Worm (Caenorhabditis elegans): ENCODE data around the gene ZK930.6.
A peak's percentile ranks its signal among the peaks of the same experiment; 100 is the strongest.

ZK930.6 gene

ce11 chrII:11860623-11861079, 23.1 kb upstream of the ZK930.6 start, which contains the start of gene K12D12.5:
K12D12.5 (plus strand) TSS chrII:11861029.
- TF ChIP-seq pqm-1 (tag; optimal IDR thresholded peaks at IDR 0.05) (no peak), nhr-67 (tag; optimal IDR thresholded peaks at IDR 0.05) (no peak), snpc-4 (tag; optimal IDR thresholded peaks at IDR 0.05) (no peak), jun-1 (tag; optimal IDR thresholded peaks at IDR 0.05) (no peak), nhr-25 (tag; optimal IDR thresholded peaks at IDR 0.05) (no peak), unc-62 (GFP tag; optimal IDR thresholded peaks at IDR 0.05) (no peak)

ce11 chrII:11865644-11866043, 18.1 kb upstream of the ZK930.6 start, which contains the start of gene K12D12.4:
K12D12.4 (minus strand) TSS chrII:11865744.
- TF ChIP-seq ztf-4 (tag; optimal IDR thresholded peaks at IDR 0.05): no peak
- no peak for TF ChIP-seq hmg-11 (tag; optimal IDR thresholded peaks at IDR 0.05)
- TF ChIP-seq nhr-12 (tag; optimal IDR thresholded peaks at IDR 0.05): no peak
- TF ChIP-seq fos-1 (tag; optimal IDR thresholded peaks at IDR 0.05): no peak
- no peak for TF ChIP-seq ceh-16 (tag; optimal IDR thresholded peaks at IDR 0.05)
- TF ChIP-seq eor-1 (tag; optimal IDR thresholded peaks at IDR 0.05): no peak
- TF ChIP-seq fkh-2 (tag; optimal IDR thresholded peaks at IDR 0.05): no peak
- no peak for TF ChIP-seq lin-39 (tag; optimal IDR thresholded peaks at IDR 0.05)

- TF ChIP-seq nhr-77 (tag; optimal IDR thresholded peaks at IDR 0.05) (no peak), ZK546.5 (tag; optimal IDR thresholded peaks at IDR 0.05) (no peak), ztf-4 (tag; optimal IDR thresholded peaks at IDR 0.05) (no peak), ceh-9 (tag; optimal IDR thresholded peaks at IDR 0.05) (no peak), sea-2 (GFP tag; optimal IDR thresholded peaks at IDR 0.05) (no peak), egl-27 (tag; optimal IDR thresholded peaks at IDR 0.05) (no peak), ceh-28 (tag; optimal IDR thresholded peaks at IDR 0.05) (no peak), daf-12 (tag; optimal IDR thresholded peaks at IDR 0.05) (no peak), lsy-12 (tag; optimal IDR thresholded peaks at IDR 0.05) (no peak), zag-1 (tag; optimal IDR thresholded peaks at IDR 0.05) (no peak), nfya-1 (tag; optimal IDR thresholded peaks at IDR 0.05; ENCODE audit: insufficient read depth) (no peak)
Measured at ce11 chrII:11868234-11868633, 15.5 kb upstream of the ZK930.6 start, which contains the start of gene col-84. col-84 (plus strand) TSS chrII:11868534.

ce11 chrII:11868893-11869292, 14.9 kb upstream of the ZK930.6 start:
- TF ChIP-seq mdl-1 (tag; optimal IDR thresholded peaks at IDR 0.05) (no peak), nhr-77 (tag; optimal IDR thresholded peaks at IDR 0.05) (no peak), egl-5 (tag; optimal IDR thresholded peaks at IDR 0.05) (no peak), snpc-4 (tag; optimal IDR thresholded peaks at IDR 0.05) (no peak), ztf-4 (tag; optimal IDR thresholded peaks at IDR 0.05) (no peak), unc-62 (GFP tag; optimal IDR thresholded peaks at IDR 0.05) (no peak), elt-3 (tag; optimal IDR thresholded peaks at IDR 0.05) (no peak)

- TF ChIP-seq unc-62 (GFP tag; optimal IDR thresholded peaks at IDR 0.05): peak; percentile 62
- no peak for TF ChIP-seq zag-1 (tag; optimal IDR thresholded peaks at IDR 0.05)
- peak; percentile 97 for TF ChIP-seq lin-39 (tag; optimal IDR thresholded peaks at IDR 0.05)
- TF ChIP-seq eor-1 (tag; optimal IDR thresholded peaks at IDR 0.05): no peak
- TF ChIP-seq nhr-237 (tag; optimal IDR thresholded peaks at IDR 0.05): no peak
- peak; percentile 91 for TF ChIP-seq fkh-10 (GFP tag; optimal IDR thresholded peaks at IDR 0.05)
- no peak for TF ChIP-seq fos-1 (tag; optimal IDR thresholded peaks at IDR 0.05)
- TF ChIP-seq fkh-2 (tag; optimal IDR thresholded peaks at IDR 0.05): no peak
- TF ChIP-seq nhr-77 (tag; optimal IDR thresholded peaks at IDR 0.05): peak; percentile 75
- TF ChIP-seq nfya-1 (tag; optimal IDR thresholded peaks at IDR 0.05; ENCODE audit: insufficient read depth): peak; percentile 99
- TF ChIP-seq skn-1 (tag; optimal IDR thresholded peaks at IDR 0.05): peak; percentile 93
- TF ChIP-seq nhr-43 (tag; optimal IDR thresholded peaks at IDR 0.05; ENCODE audit: poor library complexity, severe bottlenecking): peak; percentile 84
- peak; percentile 98 for TF ChIP-seq pha-4 (tag; optimal IDR thresholded peaks at IDR 0.05)
- TF ChIP-seq elt-2 (tag; optimal IDR thresholded peaks at IDR 0.05): peak; percentile 69
- TF ChIP-seq jun-1 (tag; optimal IDR thresholded peaks at IDR 0.05): peak; percentile 80
- no peak for TF ChIP-seq nhr-76 (tag; optimal IDR thresholded peaks at IDR 0.05)
- TF ChIP-seq ceh-9 (tag; optimal IDR thresholded peaks at IDR 0.05): no peak
- TF ChIP-seq egl-5 (tag; optimal IDR thresholded peaks at IDR 0.05): peak; percentile 92
- TF ChIP-seq nhr-11 (tag; optimal IDR thresholded peaks at IDR 0.05): peak; percentile 97
- peak; percentile 77 for TF ChIP-seq ceh-82 (tag; optimal IDR thresholded peaks at IDR 0.05)
- peak; percentile 34 for TF ChIP-seq egl-27 (tag; optimal IDR thresholded peaks at IDR 0.05)
- peak; percentile 85 for TF ChIP-seq ceh-28 (tag; optimal IDR thresholded peaks at IDR 0.05)
- TF ChIP-seq lsy-12 (tag; optimal IDR thresholded peaks at IDR 0.05): peak; percentile 89
- peak; percentile 75 for TF ChIP-seq tbx-2 (tag; optimal IDR thresholded peaks at IDR 0.05)
- no peak for TF ChIP-seq ceh-16 (tag; optimal IDR thresholded peaks at IDR 0.05)
- peak; percentile 96 for TF ChIP-seq lin-15B (tag; optimal IDR thresholded peaks at IDR 0.05)
- TF ChIP-seq pqm-1 (tag; optimal IDR thresholded peaks at IDR 0.05): peak; percentile 57
- TF ChIP-seq elt-1 (tag; optimal IDR thresholded peaks at IDR 0.05): peak; percentile 75
- TF ChIP-seq nhr-23 (tag; optimal IDR thresholded peaks at IDR 0.05): peak; percentile 96
- peak; percentile 82 for TF ChIP-seq snpc-4 (tag; optimal IDR thresholded peaks at IDR 0.05)
- TF ChIP-seq ZK546.5 (tag; optimal IDR thresholded peaks at IDR 0.05): peak; percentile 26
- peak; percentile 75 for TF ChIP-seq ama-1 (optimal IDR thresholded peaks at IDR 0.05)
- TF ChIP-seq nhr-12 (tag; optimal IDR thresholded peaks at IDR 0.05): no peak
- TF ChIP-seq aly-2 (tag; optimal IDR thresholded peaks at IDR 0.05): no peak
Measured at ce11 chrII:11874674-11875198, 9.0 kb upstream of the ZK930.6 start, which contains the start of the genes npp-3 and top-2. npp-3 (minus strand) TSS chrII:11874788. top-2 (plus strand) TSS chrII:11875148.
